Fruit fly (Drosophila melanogaster) whole organism, embryonic: ENCODE results near the gene CG10602.
A peak's percentile ranks its signal among the peaks of the same experiment; 100 is the strongest.

Source experiments
- Aef1 ChIP-seq: fragments of 200-800 bp; sonication (Bioruptor generic); IDR thresholded peaks from 3 replicates; pipeline ENCODE4 v1.3.6; 2022; ENCODE audit warnings: missing biosample characterization, missing genetic modification characterization
- CG1024 ChIP-seq: fragments of 200-800 bp; sonication (Bioruptor generic); IDR thresholded peaks from 2 replicates; pipeline ENCODE4 v1.3.6; 2022; ENCODE audit warnings: missing biosample characterization, missing genetic modification characterization
- CG10321 ChIP-seq: fragments of 200-800 bp; sonication (Bioruptor generic); IDR thresholded peaks from 2 replicates; pipeline ENCODE4 v1.3.6; 2022; ENCODE audit warnings: missing biosample characterization, missing genetic modification characterization
- CG10565 ChIP-seq: fragments of 200-800 bp; sonication (Bioruptor generic); optimal IDR thresholded peaks from 3 replicates; lab custom pipeline; 2016; ENCODE audit warnings: missing biosample characterization, mild to moderate bottlenecking, missing genetic modification characterization
- CG11398 ChIP-seq: fragments of 200-800 bp; sonication (Bioruptor generic); optimal IDR thresholded peaks from 2 replicates; lab custom pipeline; 2016; ENCODE audit warnings: missing biosample characterization, missing genetic modification characterization
- CG13296 ChIP-seq: fragments of 200-800 bp; sonication (Bioruptor generic); optimal IDR thresholded peaks from 3 replicates; lab custom pipeline; 2018; ENCODE audit warnings: missing biosample characterization, mild to moderate bottlenecking, missing genetic modification characterization
- CG13424 ChIP-seq: fragments of 200-800 bp; sonication (Bioruptor generic); optimal IDR thresholded peaks from 2 replicates; lab custom pipeline; 2019; ENCODE audit warnings: missing biosample characterization, mild to moderate bottlenecking, missing genetic modification characterization, moderate library complexity
- CG14014 ChIP-seq: fragments of 200-800 bp; sonication (Bioruptor generic); IDR thresholded peaks from 2 replicates; pipeline ENCODE4 v1.3.6; 2022; ENCODE audit warnings: missing biosample characterization, missing genetic modification characterization
- CG15601 ChIP-seq: fragments of 200-800 bp; sonication (Bioruptor generic); optimal IDR thresholded peaks from 3 replicates; lab custom pipeline; 2019; ENCODE audit warnings: missing biosample characterization, mild to moderate bottlenecking, missing genetic modification characterization, moderate library complexity
- CG2116 ChIP-seq: fragments of 200-800 bp; sonication (Bioruptor generic); optimal IDR thresholded peaks from 3 replicates; lab custom pipeline; 2018; ENCODE audit warnings: missing biosample characterization, mild to moderate bottlenecking, missing genetic modification characterization
- CG2199 ChIP-seq: fragments of 200-800 bp; sonication (Bioruptor generic); IDR thresholded peaks from 3 replicates; pipeline ENCODE4 v1.3.6; 2022; ENCODE audit warnings: missing biosample characterization, missing genetic modification characterization
- CG30403 ChIP-seq: fragments of 200-800 bp; sonication (Bioruptor generic); optimal IDR thresholded peaks from 3 replicates; lab custom pipeline; 2016; ENCODE audit warnings: missing biosample characterization, missing genetic modification characterization
- CG34376 ChIP-seq: fragments of 200-800 bp; sonication (Bioruptor generic); optimal IDR thresholded peaks from 2 replicates; lab custom pipeline; 2018; ENCODE audit warnings: missing biosample characterization, mild to moderate bottlenecking, missing genetic modification characterization
- CG4424 ChIP-seq: fragments of 200-800 bp; sonication (Bioruptor generic); optimal IDR thresholded peaks from 3 replicates; lab custom pipeline; 2016; ENCODE audit warnings: missing biosample characterization, missing genetic modification characterization
- CG9437 ChIP-seq: fragments of 200-800 bp; sonication (Bioruptor generic); optimal IDR thresholded peaks from 2 replicates; lab custom pipeline; 2018; ENCODE audit warnings: missing biosample characterization, mild to moderate bottlenecking, missing genetic modification characterization
- Dfd ChIP-seq, 2 experiments: fragments of >200 bp; optimal IDR thresholded peaks; 2 replicates each; lab custom pipeline; 2017; ENCODE audit warnings: missing biosample characterization in 2 of 2, missing genetic modification characterization in 2 of 2
- H2.0 ChIP-seq: fragments of 200-800 bp; sonication (Bioruptor generic); IDR thresholded peaks from 2 replicates; pipeline ENCODE4 v1.3.6; 2022; ENCODE audit warnings: missing biosample characterization, missing genetic modification characterization
- HLH4C ChIP-seq: fragments of 200-800 bp; sonication (Bioruptor generic); IDR thresholded peaks from 3 replicates; pipeline ENCODE4 v1.3.6; 2022; ENCODE audit warnings: missing biosample characterization, missing genetic modification characterization; ENCODE audit not compliant: partially characterized antibody
- Hey ChIP-seq: fragments of 200-800 bp; sonication (Bioruptor generic); optimal IDR thresholded peaks from 3 replicates; lab custom pipeline; 2018; ENCODE audit warnings: missing biosample characterization, mild to moderate bottlenecking, missing genetic modification characterization
- Hr51 ChIP-seq, 2 experiments: fragments of 200-800 bp; sonication (Bioruptor generic); optimal IDR thresholded peaks; 2 replicates in 1 of 2; 3 replicates in 1 of 2; lab custom pipeline; 2016 to 2018; ENCODE audit warnings: missing biosample characterization in 2 of 2, missing genetic modification characterization in 2 of 2, mild to moderate bottlenecking in 1 of 2, moderate library complexity in 1 of 2
- NC2β ChIP-seq: fragments of 200-800 bp; sonication (Bioruptor generic); optimal IDR thresholded peaks from 2 replicates; lab custom pipeline; 2016; ENCODE audit warnings: missing biosample characterization, missing genetic modification characterization
- Six4 ChIP-seq: fragments of 200-800 bp; sonication (Bioruptor generic); optimal IDR thresholded peaks from 2 replicates; lab custom pipeline; 2016; ENCODE audit warnings: missing biosample characterization, missing genetic modification characterization
- Sox102F ChIP-seq: fragments of 200-800 bp; sonication (Bioruptor generic); optimal IDR thresholded peaks from 2 replicates; lab custom pipeline; 2018; ENCODE audit warnings: missing biosample characterization, mild to moderate bottlenecking, missing genetic modification characterization, moderate library complexity
- TFAM ChIP-seq: fragments of 200-800 bp; sonication (Bioruptor generic); optimal IDR thresholded peaks from 2 replicates; lab custom pipeline; 2017; ENCODE audit warnings: missing biosample characterization, missing genetic modification characterization, inconsistent platforms
- ato ChIP-seq: fragments of 200-800 bp; sonication (Bioruptor generic); IDR thresholded peaks from 2 replicates; pipeline ENCODE4 v1.3.6; 2022; ENCODE audit warnings: missing biosample characterization, missing genetic modification characterization; ENCODE audit not compliant: partially characterized antibody
- bab2 ChIP-seq: fragments of 200-800 bp; sonication (Bioruptor generic); optimal IDR thresholded peaks from 2 replicates; lab custom pipeline; 2016; ENCODE audit warnings: missing biosample characterization, missing genetic modification characterization
- br ChIP-seq: fragments of >200 bp; optimal IDR thresholded peaks from 2 replicates; lab custom pipeline; 2017
- caup ChIP-seq: fragments of 200-800 bp; sonication (Bioruptor generic); optimal IDR thresholded peaks from 3 replicates; lab custom pipeline; 2017; ENCODE audit warnings: missing biosample characterization, mild to moderate bottlenecking, missing genetic modification characterization, moderate library complexity; ENCODE audit not compliant: severe bottlenecking
- esg ChIP-seq: fragments of 200-800 bp; sonication (Bioruptor generic); conservative IDR thresholded peaks from 2 replicates; pipeline ENCODE4 v1.3.6; 2022; ENCODE audit warnings: missing biosample characterization, missing genetic modification characterization
- eve ChIP-seq, 2 experiments: fragments of >200 bp; optimal IDR thresholded peaks; 2 replicates each; lab custom pipeline; 2017; ENCODE audit warnings: missing biosample characterization in 2 of 2, missing genetic modification characterization in 2 of 2
- gem ChIP-seq: fragments of 200-800 bp; sonication (Bioruptor generic); optimal IDR thresholded peaks from 2 replicates; lab custom pipeline; 2019; ENCODE audit warnings: missing biosample characterization, mild to moderate bottlenecking, missing genetic modification characterization, moderate library complexity
- grau ChIP-seq: fragments of 200-800 bp; optimal IDR thresholded peaks from 3 replicates; lab custom pipeline; 2019; ENCODE audit warnings: missing biosample characterization, mild to moderate bottlenecking, missing genetic modification characterization, moderate library complexity
- grn ChIP-seq: fragments of 200-800 bp; sonication (Bioruptor generic); optimal IDR thresholded peaks from 3 replicates; lab custom pipeline; 2017; ENCODE audit warnings: missing biosample characterization, missing genetic modification characterization
- hb ChIP-seq: fragments of 200-800 bp; sonication (Bioruptor generic); IDR thresholded peaks from 3 replicates; pipeline ENCODE4 v1.3.6; 2022; ENCODE audit warnings: missing biosample characterization, missing genetic modification characterization; ENCODE audit not compliant: partially characterized antibody
- ind ChIP-seq: fragments of 200-800 bp; sonication (Bioruptor generic); optimal IDR thresholded peaks from 3 replicates; lab custom pipeline; 2016; ENCODE audit warnings: missing biosample characterization, missing genetic modification characterization
- jing ChIP-seq: fragments of 200-800 bp; sonication (Bioruptor generic); optimal IDR thresholded peaks from 2 replicates; lab custom pipeline; 2018; ENCODE audit warnings: missing biosample characterization, mild to moderate bottlenecking, missing genetic modification characterization
- lbe ChIP-seq: fragments of 200-800 bp; sonication (Bioruptor generic); optimal IDR thresholded peaks from 2 replicates; lab custom pipeline; 2016; ENCODE audit warnings: missing biosample characterization, mild to moderate bottlenecking, missing genetic modification characterization
- nerfin-1 ChIP-seq: fragments of 200-800 bp; sonication (Bioruptor generic); optimal IDR thresholded peaks from 3 replicates; lab custom pipeline; 2019; ENCODE audit warnings: missing biosample characterization, mild to moderate bottlenecking, missing genetic modification characterization, moderate library complexity
- nmo ChIP-seq: fragments of 200-800 bp; sonication (Bioruptor generic); optimal IDR thresholded peaks from 2 replicates; lab custom pipeline; 2018; ENCODE audit warnings: missing biosample characterization, mild to moderate bottlenecking, missing genetic modification characterization, moderate library complexity
- pfk ChIP-seq: fragments of 200-800 bp; sonication (Bioruptor generic); optimal IDR thresholded peaks from 2 replicates; lab custom pipeline; 2018; ENCODE audit warnings: missing biosample characterization, mild to moderate bottlenecking, missing genetic modification characterization, moderate library complexity
- pita ChIP-seq: fragments of 200-800 bp; sonication (Bioruptor generic); optimal IDR thresholded peaks from 2 replicates; lab custom pipeline; 2017; ENCODE audit warnings: missing biosample characterization, mild to moderate bottlenecking, missing genetic modification characterization
- psq ChIP-seq: fragments of 200-800 bp; sonication (Bioruptor generic); optimal IDR thresholded peaks from 2 replicates; lab custom pipeline; 2017; ENCODE audit warnings: missing biosample characterization, missing genetic modification characterization
- ranshi ChIP-seq: fragments of 200-800 bp; sonication (Bioruptor generic); IDR thresholded peaks from 2 replicates; pipeline ENCODE4 v1.3.6; 2022; ENCODE audit warnings: missing biosample characterization, missing genetic modification characterization
- sob ChIP-seq: fragments of 200-800 bp; sonication (Bioruptor generic); IDR thresholded peaks from 2 replicates; pipeline ENCODE4 v1.3.6; 2022; ENCODE audit warnings: missing biosample characterization, missing genetic modification characterization
- sr ChIP-seq: fragments of 200-800 bp; sonication (Bioruptor generic); IDR thresholded peaks from 3 replicates; pipeline ENCODE4 v1.3.6; 2022; ENCODE audit warnings: missing biosample characterization, missing genetic modification characterization
- tio ChIP-seq: fragments of 200-800 bp; sonication (Bioruptor generic); optimal IDR thresholded peaks from 2 replicates; lab custom pipeline; 2017; ENCODE audit warnings: missing biosample characterization, missing genetic modification characterization, inconsistent platforms
- twi ChIP-seq: fragments of 200-800 bp; optimal IDR thresholded peaks from 2 replicates; lab custom pipeline; 2019; ENCODE audit warnings: missing biosample characterization, mild to moderate bottlenecking, missing genetic modification characterization, moderate library complexity
- unc-4 ChIP-seq: fragments of 200-800 bp; sonication (Bioruptor generic); IDR thresholded peaks from 2 replicates; pipeline ENCODE4 v1.3.6; 2022; ENCODE audit warnings: missing biosample characterization, missing genetic modification characterization; ENCODE audit not compliant: partially characterized antibody
- wdn ChIP-seq: fragments of 200-800 bp; sonication (Bioruptor generic); IDR thresholded peaks from 2 replicates; pipeline ENCODE4 v1.3.6; 2022; ENCODE audit warnings: missing biosample characterization, missing genetic modification characterization
- wor ChIP-seq: fragments of 200-800 bp; sonication (Bioruptor generic); IDR thresholded peaks from 2 replicates; pipeline ENCODE4 v1.3.6; 2022; ENCODE audit warnings: missing biosample characterization, missing genetic modification characterization

CG10602 gene

dm6 chr2L:18896818-18897578, 38.0 kb upstream of the CG10602 start (continued):
- TF ChIP-seq sob (GFP tag; lab: Robert Waterston, UW) = no peak
- no peak for TF ChIP-seq CG11398 (GFP tag; lab: Kevin White, UChicago)
- TF ChIP-seq hb (GFP tag; lab: Robert Waterston, UW) = no peak
- no peak for TF ChIP-seq psq (GFP tag; lab: Kevin White, UChicago)
- TF ChIP-seq tio (GFP tag; lab: Kevin White, UChicago) = no peak
- TF ChIP-seq jing (GFP tag; lab: Kevin White, UChicago) = no peak
- no peak for TF ChIP-seq CG2199 (GFP tag; lab: Robert Waterston, UW)
- TF ChIP-seq ind = no peak
- peak; percentile 37 for TF ChIP-seq CG30403 (GFP tag; lab: Kevin White, UChicago)
- TF ChIP-seq gem (tag; lab: Kevin White, UChicago) = peak; percentile 62
- TF ChIP-seq pita (GFP tag; lab: Kevin White, UChicago) = no peak
- TF ChIP-seq TFAM (GFP tag; lab: Kevin White, UChicago) = no peak
- TF ChIP-seq CG14014 (GFP tag; lab: Robert Waterston, UW) = no peak
- no peak for TF ChIP-seq HLH4C (GFP tag; lab: Robert Waterston, UW)
- TF ChIP-seq sr (GFP tag; lab: Robert Waterston, UW) = no peak
- no peak for TF ChIP-seq bab2 (GFP tag; lab: Kevin White, UChicago)
- TF ChIP-seq grau (tag; lab: Kevin White, UChicago) = peak; percentile 22
- no peak for TF ChIP-seq nmo (GFP tag; lab: Kevin White, UChicago)
- no peak for TF ChIP-seq nerfin-1
- no peak for TF ChIP-seq esg (GFP tag; lab: Robert Waterston, UW)
- peak; percentile 21 for TF ChIP-seq CG15601 (tag; lab: Kevin White, UChicago)
- no peak for TF ChIP-seq CG10321 (GFP tag; lab: Robert Waterston, UW)
- no peak for TF ChIP-seq CG34376 (GFP tag; lab: Kevin White, UChicago)
- TF ChIP-seq Dfd (GFP tag; optimal IDR thresholded peaks at IDR 0.05; lab: Kevin White, UChicago) = no peak
- TF ChIP-seq br (lab: Kevin White, UChicago) = no peak
- TF ChIP-seq CG2116 (GFP tag; lab: Kevin White, UChicago) = no peak
- peak; percentile 4 for TF ChIP-seq Six4 (GFP tag; lab: Kevin White, UChicago)
- TF ChIP-seq NC2β = no peak
- no peak for TF ChIP-seq CG10565 (GFP tag; lab: Kevin White, UChicago)
- TF ChIP-seq caup (GFP tag; lab: Kevin White, UChicago) = no peak
- no peak for TF ChIP-seq lbe
- TF ChIP-seq Aef1 (GFP tag; lab: Robert Waterston, UW) = no peak
- no peak for TF ChIP-seq unc-4
- TF ChIP-seq wor (GFP tag; lab: Robert Waterston, UW) = no peak
- no peak for TF ChIP-seq twi (tag; lab: Kevin White, UChicago)
- peak; percentile 30 for TF ChIP-seq CG4424 (GFP tag; lab: Kevin White, UChicago)
- no peak for TF ChIP-seq CG1024 (GFP tag; lab: Robert Waterston, UW)
- peak; percentile 100 for TF ChIP-seq Hey (tag; lab: Kevin White, UChicago)
- TF ChIP-seq Sox102F = peak; percentile 18
- TF ChIP-seq ranshi (GFP tag; lab: Robert Waterston, UW) = no peak
- TF ChIP-seq CG13296 = no peak
- no peak for TF ChIP-seq CG9437 (GFP tag; lab: Kevin White, UChicago)
- peak; percentile 25 for TF ChIP-seq CG13424 (tag; lab: Kevin White, UChicago)
- TF ChIP-seq wdn (GFP tag; lab: Robert Waterston, UW) = no peak
- no peak for TF ChIP-seq Hr51 (GFP tag; optimal IDR thresholded peaks at IDR 0.05; lab: Kevin White, UChicago)
- no peak for TF ChIP-seq H2.0 (GFP tag; lab: Robert Waterston, UW)
- TF ChIP-seq grn (GFP tag; lab: Kevin White, UChicago) = no peak
- TF ChIP-seq pfk = no peak
- no peak for TF ChIP-seq eve (GFP tag; optimal IDR thresholded peaks at IDR 0.05; lab: Kevin White, UChicago)
- no peak for TF ChIP-seq ato (GFP tag; lab: Robert Waterston, UW)
